Worm (Caenorhabditis elegans) whole organism, L4 larva: ENCODE measurements around the gene gst-33.

ENCODE experiments used
- aly-2 ChIP-seq: sonication (generic microtip); optimal IDR thresholded peaks from 2 replicates; lab custom pipeline; 2018; ENCODE audit warnings: missing biosample characterization, missing genetic modification characterization
- lin-39 ChIP-seq: fragments of 150-350 bp; optimal IDR thresholded peaks from 2 replicates; lab custom pipeline; 2014; ENCODE audit warnings: missing biosample characterization, missing genetic modification reagents, missing genetic modification characterization
- pqm-1 ChIP-seq: sonication (generic microtip); optimal IDR thresholded peaks from 2 replicates; lab custom pipeline; 2017; ENCODE audit warnings: missing biosample characterization, missing genetic modification characterization
- ztf-11 ChIP-seq: fragments of 150-350 bp; optimal IDR thresholded peaks from 2 replicates; lab custom pipeline; 2014; ENCODE audit warnings: missing biosample characterization, missing genetic modification characterization

ce11 chrV:3512381-3512780, 44.0 kb upstream of the gst-33 start, which contains the start of gene str-226:
- TF ChIP-seq pqm-1 (tag; lab: Kevin White, UChicago) = no peak
- TF ChIP-seq ztf-11 (tag; lab: Kevin White, UChicago) = no peak
- no peak for TF ChIP-seq aly-2
- TF ChIP-seq lin-39 (tag; lab: Kevin White, UChicago) = no peak
